Worm (Caenorhabditis elegans) whole organism, L4 larva: ENCODE data around the gene ntp-1.

Experiments
- ceh-32 ChIP-seq: sonication (generic microtip); optimal IDR thresholded peaks from 2 replicates; lab custom pipeline; 2016; ENCODE audit warnings: mild to moderate bottlenecking, missing genetic modification characterization, missing compliant biosample characterization; ENCODE audit not compliant: poor library complexity
- ceh-82 ChIP-seq: sonication (generic microtip); optimal IDR thresholded peaks from 2 replicates; lab custom pipeline; 2017; ENCODE audit warnings: missing biosample characterization, missing genetic modification characterization
- dve-1 ChIP-seq: sonication (generic microtip); optimal IDR thresholded peaks from 2 replicates; lab custom pipeline; 2017; ENCODE audit warnings: antibody characterized with exemption, mild to moderate bottlenecking, missing genetic modification characterization, missing compliant biosample characterization; ENCODE audit not compliant: insufficient read depth
- hlh-30 ChIP-seq: sonication (generic microtip); optimal IDR thresholded peaks from 2 replicates; lab custom pipeline; 2017; ENCODE audit warnings: antibody characterized with exemption, mild to moderate bottlenecking, missing genetic modification characterization, missing compliant biosample characterization; ENCODE audit not compliant: insufficient read depth
- lin-39 ChIP-seq: fragments of 150-350 bp; optimal IDR thresholded peaks from 2 replicates; lab custom pipeline; 2014; ENCODE audit warnings: missing biosample characterization, missing genetic modification reagents, missing genetic modification characterization

DNA sequence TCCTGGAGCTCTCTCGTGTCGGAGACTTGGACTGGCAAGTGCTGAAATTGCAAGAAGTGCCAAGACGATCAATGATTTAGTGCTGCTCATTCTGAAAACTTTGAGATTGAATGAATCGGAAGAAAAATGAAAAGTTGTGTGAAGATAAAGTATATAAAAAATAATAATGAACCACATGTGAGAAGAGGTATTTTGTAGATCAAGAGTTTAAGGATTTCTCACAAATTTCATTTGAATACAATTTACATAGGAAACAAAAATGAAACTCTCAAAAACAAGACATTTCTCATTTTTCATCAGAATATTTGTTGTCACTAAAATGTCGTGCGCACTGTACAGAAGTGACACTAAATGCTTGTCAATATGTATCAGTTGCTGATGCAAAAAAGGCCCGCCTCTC is 27.9 kb upstream of the ntp-1 start, which contains the start of gene T14A8.2:
- TF ChIP-seq hlh-30 (tag; lab: Kevin White, UChicago) (no peak), lin-39 (tag; lab: Kevin White, UChicago) (no peak), ceh-32 (no peak), ceh-82 (no peak), dve-1 (tag; lab: Kevin White, UChicago) (no peak)
